Worm (Caenorhabditis elegans) whole organism, early embryonic: ENCODE results near the gene aak-2.

Experiments used
- B0310.2 ChIP-seq: sonication (generic microtip); optimal IDR thresholded peaks from 2 replicates; lab custom pipeline; 2016; ENCODE audit warnings: mild to moderate bottlenecking, missing genetic modification characterization, missing compliant biosample characterization
- F13C5.2 ChIP-seq: sonication (generic microtip); optimal IDR thresholded peaks from 2 replicates; lab custom pipeline; 2017; ENCODE audit warnings: mild to moderate bottlenecking, missing genetic modification characterization, inconsistent platforms, missing compliant biosample characterization
- aly-1 ChIP-seq: sonication (generic microtip); optimal IDR thresholded peaks from 2 replicates; lab custom pipeline; 2016; ENCODE audit warnings: missing genetic modification characterization, missing compliant biosample characterization
- ama-1 ChIP-seq: fragments of 150-350 bp; optimal IDR thresholded peaks from 2 replicates; lab custom pipeline; 2014
- ceh-13 ChIP-seq: fragments of 200-800 bp; sonication (Bioruptor generic); optimal IDR thresholded peaks from 2 replicates; lab custom pipeline; 2018; ENCODE audit warnings: mild to moderate bottlenecking, missing genetic modification characterization, missing compliant biosample characterization
- ceh-36 ChIP-seq: sonication (generic microtip); optimal IDR thresholded peaks from 2 replicates; lab custom pipeline; 2016; ENCODE audit warnings: missing genetic modification characterization, inconsistent platforms, missing compliant biosample characterization
- ets-7 ChIP-seq: sonication (generic microtip); optimal IDR thresholded peaks from 2 replicates; lab custom pipeline; 2016; ENCODE audit warnings: missing genotype, missing genetic modification characterization, missing compliant biosample characterization
- flt-1 ChIP-seq: fragments of 200-800 bp; sonication (Bioruptor generic); IDR thresholded peaks from 2 replicates; pipeline ENCODE4 v1.3.6; 2022; ENCODE audit warnings: missing genetic modification characterization, missing compliant biosample characterization
- hmbx-1 ChIP-seq: sonication (generic microtip); optimal IDR thresholded peaks from 2 replicates; lab custom pipeline; 2016; ENCODE audit warnings: mild to moderate bottlenecking, missing genetic modification characterization, missing compliant biosample characterization
- hmg-4 ChIP-seq: fragments of 200-800 bp; sonication (Bioruptor generic); optimal IDR thresholded peaks from 2 replicates; lab custom pipeline; 2018; ENCODE audit warnings: mild to moderate bottlenecking, missing genetic modification characterization, missing compliant biosample characterization
- hnd-1 ChIP-seq: sonication (generic microtip); optimal IDR thresholded peaks from 2 replicates; lab custom pipeline; 2016; ENCODE audit warnings: missing genetic modification characterization, missing compliant biosample characterization
- pes-1 ChIP-seq: fragments of 200-800 bp; sonication (Bioruptor generic); IDR thresholded peaks from 2 replicates; pipeline ENCODE4 v1.3.6; 2022; ENCODE audit warnings: missing genetic modification reagents, missing genetic modification characterization, missing compliant biosample characterization
- scrt-1 ChIP-seq: fragments of 200-800 bp; sonication (Bioruptor generic); IDR thresholded peaks from 2 replicates; pipeline ENCODE4 v1.3.6; 2022; ENCODE audit warnings: missing genetic modification characterization, missing compliant biosample characterization
- sea-1 ChIP-seq: fragments of 200-800 bp; sonication (Bioruptor generic); conservative IDR thresholded peaks from 2 replicates; pipeline ENCODE4 v1.3.6; 2022; ENCODE audit warnings: missing genetic modification characterization, missing compliant biosample characterization
- tbx-11 ChIP-seq: fragments of 200-800 bp; sonication (Bioruptor generic); IDR thresholded peaks from 2 replicates; pipeline ENCODE4 v1.3.6; 2022; ENCODE audit warnings: missing genetic modification characterization, missing compliant biosample characterization
- tbx-37 ChIP-seq: fragments of 200-800 bp; sonication (Bioruptor generic); conservative IDR thresholded peaks from 2 replicates; pipeline ENCODE4 v1.3.6; 2022; ENCODE audit warnings: missing genetic modification reagents, missing genetic modification characterization, missing compliant biosample characterization
- tra-4 ChIP-seq: sonication (generic microtip); optimal IDR thresholded peaks from 2 replicates; lab custom pipeline; 2017; ENCODE audit warnings: missing genetic modification characterization, missing compliant biosample characterization

aak-2 gene

DNA sequence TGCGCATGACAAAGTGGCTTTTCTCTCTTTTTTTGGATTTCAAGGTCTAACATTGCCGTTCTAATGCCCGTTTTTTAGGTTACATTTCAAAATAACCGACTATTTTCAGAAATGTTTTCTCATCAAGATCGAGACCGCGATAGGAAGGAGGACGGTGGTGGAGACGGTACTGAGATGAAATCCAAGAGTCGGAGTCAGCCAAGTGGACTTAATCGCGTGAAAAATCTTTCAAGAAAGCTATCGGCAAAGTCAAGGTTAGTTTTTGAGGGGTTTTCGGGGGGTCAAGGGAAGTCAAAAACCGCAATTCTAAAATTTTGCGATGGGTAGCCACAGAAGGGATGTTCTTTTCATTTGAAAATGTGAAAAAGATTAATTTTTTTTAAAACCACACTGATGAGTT lies at the start of gene aak-2:
aak-2 (plus strand) TSS at position 110 of the 400 bp plus-strand sequence.
- TF ChIP-seq hnd-1 (tag; lab: Kevin White, UChicago) = no peak
- no peak for TF ChIP-seq B0310.2
- no peak for TF ChIP-seq tbx-37
- no peak for TF ChIP-seq flt-1 (GFP tag; lab: Robert Waterston, UW)
- no peak for TF ChIP-seq ets-7 (tag; lab: Kevin White, UChicago)
- no peak for TF ChIP-seq tbx-11 (GFP tag; lab: Robert Waterston, UW)
- no peak for TF ChIP-seq tra-4
- TF ChIP-seq ceh-13 (GFP tag; lab: Kevin White, UChicago) = no peak
- TF ChIP-seq hmbx-1 = no peak
- TF ChIP-seq aly-1 (tag; lab: Kevin White, UChicago) = no peak
- TF ChIP-seq scrt-1 (GFP tag; lab: Robert Waterston, UW) = no peak
- no peak for TF ChIP-seq ceh-36 (tag; lab: Kevin White, UChicago)
- no peak for TF ChIP-seq sea-1 (GFP tag; lab: Robert Waterston, UW)

DNA sequence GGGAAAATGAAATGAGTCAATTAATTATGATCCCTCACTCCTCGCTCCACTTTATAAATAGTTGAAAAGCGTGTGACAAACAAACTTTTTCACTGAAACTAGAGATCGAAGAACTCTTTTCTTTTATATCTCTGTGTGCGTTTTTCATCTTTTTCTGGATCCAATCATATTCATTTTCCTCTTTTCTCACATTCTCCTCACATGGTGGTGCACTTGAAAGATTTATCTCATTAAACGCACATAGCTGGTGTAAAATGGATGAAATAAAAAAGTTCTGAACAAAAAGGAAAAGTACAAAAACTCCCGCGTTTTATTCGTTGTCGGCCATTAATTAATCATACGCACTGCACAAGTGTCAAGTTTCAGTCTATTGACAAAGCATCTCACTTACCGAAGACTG lies 43.7 kb upstream of the aak-2 start:
- TF ChIP-seq tbx-37 (no peak), flt-1 (GFP tag; lab: Robert Waterston, UW) (no peak), ceh-13 (GFP tag; lab: Kevin White, UChicago) (no peak), hnd-1 (tag; lab: Kevin White, UChicago) (no peak), ama-1 (lab: Kevin White, UChicago) (no peak), ets-7 (tag; lab: Kevin White, UChicago) (no peak), ceh-36 (tag; lab: Kevin White, UChicago) (no peak), scrt-1 (GFP tag; lab: Robert Waterston, UW) (no peak), tbx-11 (GFP tag; lab: Robert Waterston, UW) (no peak), hmbx-1 (no peak), hmg-4 (GFP tag; lab: Kevin White, UChicago) (no peak), sea-1 (GFP tag; lab: Robert Waterston, UW) (no peak), pes-1 (GFP tag; lab: Robert Waterston, UW) (no peak)

DNA sequence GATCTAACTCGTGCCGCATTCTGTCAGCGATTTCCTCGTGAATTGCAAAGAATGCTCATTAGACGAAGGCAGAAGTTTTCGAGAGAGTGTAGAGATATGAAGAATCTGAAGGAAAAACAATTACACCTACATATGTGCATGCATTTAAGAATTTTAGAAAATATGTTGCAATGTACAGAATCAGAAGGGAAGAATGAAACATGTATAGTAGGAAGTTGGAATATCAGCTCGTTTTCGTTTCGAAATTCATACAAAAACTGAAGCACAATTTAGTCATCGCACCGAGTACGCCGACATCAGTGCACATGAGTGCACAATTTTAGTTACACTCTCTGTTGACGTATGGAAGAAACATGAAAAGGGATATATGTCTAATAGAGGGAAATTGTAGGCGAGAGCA lies 41.4 kb upstream of the aak-2 start, which contains the start of gene C10E2.5:
C10E2.5 (minus strand) TSS at position 101 of the 400 bp plus-strand sequence.
- no peak for TF ChIP-seq hmbx-1
- no peak for TF ChIP-seq tbx-11 (GFP tag; lab: Robert Waterston, UW)
- TF ChIP-seq scrt-1 (GFP tag; lab: Robert Waterston, UW) = no peak
- TF ChIP-seq ceh-13 (GFP tag; lab: Kevin White, UChicago) = no peak
- no peak for TF ChIP-seq sea-1 (GFP tag; lab: Robert Waterston, UW)
- TF ChIP-seq flt-1 (GFP tag; lab: Robert Waterston, UW) = no peak

DNA sequence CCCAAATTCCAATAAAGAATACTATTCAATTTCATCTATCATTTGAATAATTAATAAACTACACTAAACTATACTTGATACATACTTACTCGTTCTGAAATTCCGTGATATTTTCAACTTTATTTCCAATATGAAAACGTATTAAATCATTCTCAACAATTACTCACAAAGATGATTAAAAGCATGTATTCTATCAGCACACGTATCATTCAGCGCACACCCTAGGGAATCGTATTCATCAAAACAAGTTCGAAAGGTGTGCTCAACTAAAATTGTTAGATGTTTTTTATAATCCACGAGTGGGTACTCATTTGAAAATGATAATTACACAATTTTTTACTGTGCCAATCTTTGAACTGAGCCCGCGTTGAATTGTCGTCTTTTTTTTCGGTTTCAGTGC lies 33.4 kb upstream of the aak-2 start, which contains the start of gene C10E2.1:
C10E2.1 (plus strand) TSS at position 301 of the 400 bp plus-strand sequence.
- TF ChIP-seq pes-1 (GFP tag; lab: Robert Waterston, UW) (no peak), F13C5.2 (tag; lab: Kevin White, UChicago) (no peak), flt-1 (GFP tag; lab: Robert Waterston, UW) (no peak)

DNA sequence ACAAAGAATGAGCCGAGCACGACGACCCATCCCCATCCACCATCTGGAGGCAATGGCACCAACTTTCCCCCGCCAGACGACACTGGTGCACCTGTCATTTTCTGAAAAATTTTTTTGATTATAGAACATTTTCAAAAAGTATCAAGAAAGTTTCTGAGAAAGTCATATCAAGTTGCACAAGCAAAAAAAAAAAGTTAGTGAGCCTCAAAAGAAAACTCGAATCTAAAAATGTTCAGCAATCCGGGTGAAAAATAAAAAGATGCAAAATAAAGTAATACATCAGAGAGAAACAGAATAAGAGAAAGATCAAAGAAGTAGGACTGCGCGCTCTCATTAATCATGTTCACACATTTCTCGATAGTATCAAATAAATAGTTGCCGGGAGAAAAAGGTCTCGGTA lies 25.5 kb upstream of the aak-2 start, which contains the start of gene mct-6:
mct-6 (minus strand) TSS at position 101 of the 400 bp plus-strand sequence.
- TF ChIP-seq aly-1 (tag; lab: Kevin White, UChicago) (no peak), ceh-13 (GFP tag; lab: Kevin White, UChicago) (no peak), hmbx-1 (no peak), F13C5.2 (tag; lab: Kevin White, UChicago) (no peak), flt-1 (GFP tag; lab: Robert Waterston, UW) (no peak), hnd-1 (tag; lab: Kevin White, UChicago) (no peak), ets-7 (tag; lab: Kevin White, UChicago) (no peak), tbx-11 (GFP tag; lab: Robert Waterston, UW) (no peak), tra-4 (no peak), pes-1 (GFP tag; lab: Robert Waterston, UW) (no peak), ama-1 (lab: Kevin White, UChicago) (no peak)

DNA sequence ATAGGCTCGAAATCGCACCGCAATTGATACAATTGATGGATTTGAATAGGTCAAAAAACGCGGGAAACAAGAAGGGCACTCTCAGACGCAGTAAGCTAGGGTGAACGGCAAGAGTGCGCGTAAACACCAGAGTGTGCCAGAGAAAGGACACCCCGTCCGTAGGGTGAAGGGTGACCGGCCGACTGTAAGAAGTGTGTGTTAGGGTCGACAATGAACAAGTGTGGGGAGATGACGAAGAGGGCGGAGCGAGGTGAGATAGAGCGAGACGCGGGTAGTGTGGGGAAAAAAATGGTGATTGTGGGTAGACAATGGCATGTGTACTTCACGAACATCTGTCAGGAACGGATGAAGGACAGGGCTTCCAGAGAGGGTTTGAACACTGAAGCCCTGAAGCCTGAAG lies 25.0 kb upstream of the aak-2 start:
- peak; percentile 66 for TF ChIP-seq hmg-4 (GFP tag; lab: Kevin White, UChicago)
- TF ChIP-seq aly-1 (tag; lab: Kevin White, UChicago) = peak; percentile 22
- no peak for TF ChIP-seq hnd-1 (tag; lab: Kevin White, UChicago)

DNA sequence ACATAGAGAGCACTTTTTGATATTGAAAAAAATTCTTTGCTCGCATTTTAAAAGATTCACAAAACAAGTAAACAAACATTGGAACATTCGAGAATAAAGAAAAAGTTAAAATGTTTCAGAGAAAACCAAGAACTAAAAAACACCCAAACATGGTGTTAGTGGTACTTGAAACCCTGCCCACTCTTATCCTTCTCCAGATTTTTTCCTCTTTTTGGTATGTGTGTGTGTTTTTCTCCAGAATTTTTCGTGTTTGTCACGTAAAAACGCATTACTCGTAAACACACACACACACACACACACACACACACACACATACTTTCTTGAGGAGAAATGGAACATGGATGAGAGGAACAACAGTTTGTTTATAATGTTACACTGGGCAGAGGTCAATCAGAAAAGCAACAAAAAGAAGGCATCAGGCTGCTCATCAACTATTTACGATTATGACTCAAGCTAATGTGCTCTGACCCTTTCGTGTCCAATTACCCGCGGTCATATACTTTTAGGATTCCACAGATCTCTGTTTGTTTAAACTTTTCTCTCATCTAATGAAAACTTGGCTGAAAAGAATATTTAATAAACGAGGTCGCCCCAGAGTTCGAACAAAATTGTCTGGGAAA lies 23.7 kb upstream of the aak-2 start:
- TF ChIP-seq F13C5.2 (tag; lab: Kevin White, UChicago) = no peak

DNA sequence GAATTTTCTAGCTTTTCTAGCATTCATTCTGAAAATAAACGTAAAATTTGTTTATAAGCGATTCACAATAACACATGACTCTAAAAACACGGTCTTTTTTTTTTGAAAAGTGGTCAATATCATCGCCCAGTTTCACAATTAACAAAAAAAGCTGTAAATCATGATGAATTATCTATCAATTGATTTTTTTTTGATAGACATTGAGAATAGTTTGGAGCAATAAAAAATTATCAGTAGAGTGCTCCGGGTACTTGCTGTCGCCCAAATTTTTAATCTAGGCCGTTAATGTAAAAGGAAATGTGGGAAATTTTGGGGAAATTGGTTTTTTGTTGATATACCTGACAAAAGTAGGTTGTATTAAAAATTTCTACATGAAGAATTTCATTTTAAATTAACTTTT lies 22.5 kb upstream of the aak-2 start:
- TF ChIP-seq F13C5.2 (tag; lab: Kevin White, UChicago) (no peak), ceh-13 (GFP tag; lab: Kevin White, UChicago) (no peak), ets-7 (tag; lab: Kevin White, UChicago) (no peak), ceh-36 (tag; lab: Kevin White, UChicago) (no peak), ama-1 (lab: Kevin White, UChicago) (no peak), hmg-4 (GFP tag; lab: Kevin White, UChicago) (no peak), aly-1 (tag; lab: Kevin White, UChicago) (no peak), hnd-1 (tag; lab: Kevin White, UChicago) (no peak), tbx-11 (GFP tag; lab: Robert Waterston, UW) (no peak), pes-1 (GFP tag; lab: Robert Waterston, UW) (no peak), flt-1 (GFP tag; lab: Robert Waterston, UW) (no peak), B0310.2 (no peak)
